Fruit fly (Drosophila melanogaster): ENCODE data around the gene CG7778.
A peak's percentile ranks its signal among the peaks of the same experiment; 100 is the strongest.

The CG7778 gene

dm6 chr2L:8300220-8301167 lies 45.9 kb upstream of the CG7778 start, which contains the start of gene Btk (continued):
- TF ChIP-seq vvl (GFP tag; IDR thresholded peaks at IDR 0.05) (peak; percentile 68; the same call in 1 of the 2 replicates), unc-4 (GFP tag; IDR thresholded peaks at IDR 0.05; ENCODE audit: partially characterized antibody) (0 out of 2 replicates have a peak, but pooled peaks have one; percentile 19), D (optimal IDR thresholded peaks at IDR 0.05) (peak; percentile 96), D (GFP tag; optimal IDR thresholded peaks at IDR 0.05) (no peak), Elba2 (GFP tag; optimal IDR thresholded peaks at IDR 0.05) (peak; percentile 3), jumu (GFP tag; optimal IDR thresholded peaks at IDR 0.05) (no peak), stc (GFP tag; IDR thresholded peaks at IDR 0.05) (0 out of 2 replicates have a peak, but pooled peaks have one; percentile 25), CG31388 (GFP tag; optimal IDR thresholded peaks at IDR 0.05) (no peak), Pdp1 (GFP tag; optimal IDR thresholded peaks at IDR 0.05) (peak in 1 of 2 experiments; percentile 20), Dp (GFP tag; optimal IDR thresholded peaks at IDR 0.05) (peak; percentile 89), Hr78 (GFP tag; optimal IDR thresholded peaks at IDR 0.05) (peak in 1 of 2 experiments; percentile 96), nerfin-2 (GFP tag; IDR thresholded peaks at IDR 0.05; ENCODE audit: partially characterized antibody) (no peak), kah (GFP tag; optimal IDR thresholded peaks at IDR 0.05) (peak; percentile 56), CG7372 (GFP tag; IDR thresholded peaks at IDR 0.05) (no peak), HHEX (GFP tag; optimal IDR thresholded peaks at IDR 0.05) (peak; percentile 0), CG34224 (GFP tag; IDR thresholded peaks at IDR 0.05; ENCODE audit: partially characterized antibody) (0 out of 3 replicates have a peak, but pooled peaks have one; percentile 16), Ets97D (GFP tag; optimal IDR thresholded peaks at IDR 0.05) (no peak), Stat92E (GFP tag; optimal IDR thresholded peaks at IDR 0.05) (peak in 1 of 3 experiments; percentile 91), Rfx (GFP tag; IDR thresholded peaks at IDR 0.05) (peak; percentile 21; the same call in 1 of the 2 replicates), Sin3A (optimal IDR thresholded peaks at IDR 0.05) (peak; percentile 10), CG34422 (GFP tag; IDR thresholded peaks at IDR 0.05) (peak; percentile 64; the same call in 1 of the 3 replicates), CoRest (tag; optimal IDR thresholded peaks at IDR 0.05) (peak; percentile 27), Side (GFP tag; optimal IDR thresholded peaks at IDR 0.05) (peak; percentile 15), CG9797 (GFP tag; optimal IDR thresholded peaks at IDR 0.05) (peak; percentile 82), HLH4C (GFP tag; IDR thresholded peaks at IDR 0.05; ENCODE audit: partially characterized antibody) (0 out of 3 replicates have a peak, but pooled peaks have one; percentile 36), MBD-R2 (GFP tag; IDR thresholded peaks at IDR 0.05) (peak; percentile 11; the same call in 1 of the 2 replicates), sd (tag; optimal IDR thresholded peaks at IDR 0.05) (peak; percentile 88), Vsx1 (GFP tag; optimal IDR thresholded peaks at IDR 0.05) (peak; percentile 80), unpg (GFP tag; optimal IDR thresholded peaks at IDR 0.05) (peak; percentile 4), CG5245 (GFP tag; optimal IDR thresholded peaks at IDR 0.05) (no peak), CG17385 (GFP tag; optimal IDR thresholded peaks at IDR 0.05) (peak; percentile 0), CG13624 (GFP tag; optimal IDR thresholded peaks at IDR 0.05) (peak; percentile 40), CG10321 (GFP tag; IDR thresholded peaks at IDR 0.05) (peak; percentile 22; the same call in 1 of the 2 replicates), CG6854 (GFP tag; optimal IDR thresholded peaks at IDR 0.05) (no peak), exex (tag; optimal IDR thresholded peaks at IDR 0.05) (peak; percentile 22), CG8924 (tag; optimal IDR thresholded peaks at IDR 0.05) (peak; percentile 58), Awh (GFP tag; IDR thresholded peaks at IDR 0.05) (peak; percentile 44; the same call in 1 of the 2 replicates), zfh1 (GFP tag; IDR thresholded peaks at IDR 0.05) (no peak), Jarid2 (GFP tag; optimal IDR thresholded peaks at IDR 0.05) (peak; percentile 28), nerfin-1 (tag; optimal IDR thresholded peaks at IDR 0.05) (peak; percentile 9), trh (GFP tag; optimal IDR thresholded peaks at IDR 0.05) (no peak), Eip74EF (GFP tag; optimal IDR thresholded peaks at IDR 0.05) (no peak), CG14710 (tag; optimal IDR thresholded peaks at IDR 0.05) (peak; percentile 24), CG15479 (GFP tag; optimal IDR thresholded peaks at IDR 0.05) (peak; percentile 81), CG1603 (tag; optimal IDR thresholded peaks at IDR 0.05) (peak; percentile 37), CG3995 (GFP tag; optimal IDR thresholded peaks at IDR 0.05) (peak; percentile 55)

All from whole organism, embryonic.